Worm (Caenorhabditis elegans) whole organism, midembryonic: ENCODE data around the gene col-149.

Source experiments
- T22C8.4 ChIP-seq: fragments of 200-800 bp; sonication (Bioruptor generic); IDR thresholded peaks from 2 replicates; pipeline ENCODE4 v1.3.6; 2022; ENCODE audit warnings: missing genetic modification characterization, missing compliant biosample characterization
- cog-1 ChIP-seq: sonication (generic microtip); optimal IDR thresholded peaks from 2 replicates; lab custom pipeline; 2016; ENCODE audit warnings: missing genetic modification characterization, missing compliant biosample characterization
- flt-1 ChIP-seq: fragments of 200-800 bp; sonication (Bioruptor generic); IDR thresholded peaks from 2 replicates; pipeline ENCODE4 v1.3.6; 2022; ENCODE audit warnings: missing genetic modification characterization, missing compliant biosample characterization
- klf-2 ChIP-seq: fragments of 200-800 bp; sonication (Bioruptor generic); conservative IDR thresholded peaks from 2 replicates; pipeline ENCODE4 v1.3.6; 2022; ENCODE audit warnings: missing genetic modification reagents, missing genetic modification characterization, missing compliant biosample characterization
- med-1 ChIP-seq: sonication (generic microtip); optimal IDR thresholded peaks from 2 replicates; lab custom pipeline; 2017; ENCODE audit warnings: missing genetic modification characterization, mild to moderate bottlenecking, missing compliant biosample characterization, antibody characterized with exemption, missing genetic modification reagents; ENCODE audit not compliant: insufficient read depth
- ref-1 ChIP-seq: fragments of 200-800 bp; sonication (Bioruptor generic); conservative IDR thresholded peaks from 2 replicates; pipeline ENCODE4 v1.3.6; 2022; ENCODE audit warnings: missing genetic modification reagents, missing genetic modification characterization, missing compliant biosample characterization
- tab-1 ChIP-seq: fragments of 200-800 bp; sonication (Bioruptor generic); IDR thresholded peaks from 2 replicates; pipeline ENCODE4 v1.3.6; 2022; ENCODE audit warnings: missing genetic modification characterization, missing compliant biosample characterization
- ztf-23 ChIP-seq: fragments of 200-800 bp; sonication (Bioruptor generic); IDR thresholded peaks from 2 replicates; pipeline ENCODE4 v1.3.6; 2022; ENCODE audit warnings: missing genetic modification reagents, missing genetic modification characterization, missing compliant biosample characterization
- ztf-29 ChIP-seq: fragments of 200-800 bp; sonication (Bioruptor generic); IDR thresholded peaks from 2 replicates; pipeline ENCODE4 v1.3.6; 2022; ENCODE audit warnings: missing genetic modification reagents, missing genetic modification characterization, missing compliant biosample characterization

Gene col-149

DNA sequence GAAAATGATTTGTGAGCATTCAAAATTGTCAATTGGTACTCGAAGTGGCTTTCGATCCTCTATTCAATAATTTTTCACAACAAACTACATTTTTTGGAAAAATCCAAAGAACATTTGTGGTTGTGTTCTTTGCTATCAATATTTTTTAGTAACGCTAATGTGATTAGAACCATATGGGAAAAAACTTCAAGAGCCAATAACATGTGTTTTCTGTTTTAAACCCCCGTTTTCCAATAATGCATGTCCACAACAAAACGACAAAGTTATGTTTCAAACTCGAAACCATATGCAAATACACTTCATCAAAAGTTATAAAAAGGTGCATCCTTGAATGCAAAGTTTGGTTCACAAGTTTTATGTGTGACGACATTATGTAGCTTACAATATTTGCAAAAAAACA, 6.8 kb downstream of the col-149 start:
- TF ChIP-seq klf-2 (GFP tag; lab: Robert Waterston, UW) (no peak), tab-1 (GFP tag; lab: Robert Waterston, UW) (no peak), T22C8.4 (no peak), ref-1 (GFP tag; lab: Robert Waterston, UW) (no peak), flt-1 (GFP tag; lab: Robert Waterston, UW) (no peak), cog-1 (tag; lab: Kevin White, UChicago) (no peak), med-1 (GFP tag; lab: Kevin White, UChicago) (no peak), ztf-29 (no peak), ztf-23 (GFP tag; lab: Robert Waterston, UW) (no peak)

- TF ChIP-seq ztf-29 (no peak), ztf-23 (GFP tag; lab: Robert Waterston, UW) (no peak), cog-1 (tag; lab: Kevin White, UChicago) (no peak), med-1 (GFP tag; lab: Kevin White, UChicago) (no peak), klf-2 (GFP tag; lab: Robert Waterston, UW) (no peak), tab-1 (GFP tag; lab: Robert Waterston, UW) (no peak), T22C8.4 (no peak)
Measured at ce11 chrV:10283444-10283843, 9.2 kb downstream of the col-149 start, which contains the start of gene lys-3. Gene lys-3 (minus strand): TSS chrV:10283544.

- TF ChIP-seq ztf-29 = no peak
Measured at ce11 chrV:10281374-10281773, 11.3 kb downstream of the col-149 start, which contains the start of gene lys-2. Gene lys-2 (minus strand): TSS chrV:10281474.

DNA sequence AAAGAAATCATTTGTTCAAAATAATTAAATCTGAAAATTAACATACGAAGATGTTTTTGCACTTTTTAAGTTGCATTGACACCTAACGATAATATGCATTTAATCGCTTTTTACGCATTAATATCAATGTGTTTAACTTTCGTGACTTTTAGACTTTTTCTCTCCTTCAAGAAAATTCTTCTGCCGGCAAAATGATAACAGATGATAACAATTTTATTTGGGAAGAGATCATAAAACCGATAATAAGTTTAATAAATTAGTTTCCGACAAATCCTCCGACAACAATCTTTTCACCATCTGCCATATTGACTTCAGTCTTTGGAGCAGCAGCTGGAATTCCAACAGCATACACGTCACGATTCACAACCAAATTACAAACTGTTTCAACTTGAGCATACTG, 12.6 kb downstream of the col-149 start:
- TF ChIP-seq tab-1 (GFP tag; lab: Robert Waterston, UW) = no peak
- TF ChIP-seq cog-1 (tag; lab: Kevin White, UChicago) = no peak
- no peak for TF ChIP-seq ref-1 (GFP tag; lab: Robert Waterston, UW)
- no peak for TF ChIP-seq med-1 (GFP tag; lab: Kevin White, UChicago)
- TF ChIP-seq klf-2 (GFP tag; lab: Robert Waterston, UW) = no peak

DNA sequence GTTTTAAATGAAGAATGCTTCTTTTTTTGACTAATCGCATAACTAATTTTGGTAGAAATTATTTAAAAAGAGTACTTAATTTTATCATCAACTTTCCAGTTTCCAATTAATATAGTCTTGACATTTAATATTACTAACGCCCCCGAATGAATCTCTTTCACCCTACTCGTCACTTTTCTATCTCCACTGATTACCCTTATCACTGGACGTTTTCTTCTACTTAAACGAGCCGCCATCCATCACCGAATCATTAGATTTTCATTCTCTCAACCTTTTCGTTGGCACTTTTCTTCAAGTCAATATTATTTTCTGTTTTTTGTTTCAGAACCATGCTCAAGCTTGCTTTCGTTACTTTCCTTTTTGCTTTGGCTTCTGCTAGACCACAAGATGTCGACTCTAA, 15.1 kb downstream of the col-149 start, which contains the start of gene lys-1:
TSS of gene lys-1 (plus strand) at position 326 of the 400 bp plus-strand sequence.
- TF ChIP-seq klf-2 (GFP tag; lab: Robert Waterston, UW) = no peak
- TF ChIP-seq cog-1 (tag; lab: Kevin White, UChicago) = no peak
- no peak for TF ChIP-seq T22C8.4
- no peak for TF ChIP-seq flt-1 (GFP tag; lab: Robert Waterston, UW)
- TF ChIP-seq ref-1 (GFP tag; lab: Robert Waterston, UW) = no peak
- no peak for TF ChIP-seq med-1 (GFP tag; lab: Kevin White, UChicago)
- no peak for TF ChIP-seq tab-1 (GFP tag; lab: Robert Waterston, UW)
- no peak for TF ChIP-seq ztf-23 (GFP tag; lab: Robert Waterston, UW)
- no peak for TF ChIP-seq ztf-29

- no peak for TF ChIP-seq ztf-29
- no peak for TF ChIP-seq T22C8.4
- TF ChIP-seq flt-1 (GFP tag; lab: Robert Waterston, UW) = no peak
- no peak for TF ChIP-seq med-1 (GFP tag; lab: Kevin White, UChicago)
- TF ChIP-seq ztf-23 (GFP tag; lab: Robert Waterston, UW) = no peak
- TF ChIP-seq tab-1 (GFP tag; lab: Robert Waterston, UW) = no peak
- no peak for TF ChIP-seq cog-1 (tag; lab: Kevin White, UChicago)
- TF ChIP-seq klf-2 (GFP tag; lab: Robert Waterston, UW) = no peak
- no peak for TF ChIP-seq ref-1 (GFP tag; lab: Robert Waterston, UW)
Measured at ce11 chrV:10276038-10276437, 16.6 kb downstream of the col-149 start.

ce11 chrV:10275619-10276018, 17.1 kb downstream of the col-149 start, which contains the start of gene Y22F5A.11:
Gene Y22F5A.11 (minus strand): TSS chrV:10275646.
- no peak for TF ChIP-seq ztf-23 (GFP tag; lab: Robert Waterston, UW)
- no peak for TF ChIP-seq cog-1 (tag; lab: Kevin White, UChicago)
- no peak for TF ChIP-seq flt-1 (GFP tag; lab: Robert Waterston, UW)
- no peak for TF ChIP-seq tab-1 (GFP tag; lab: Robert Waterston, UW)
- TF ChIP-seq ztf-29 = no peak
- no peak for TF ChIP-seq med-1 (GFP tag; lab: Kevin White, UChicago)
- no peak for TF ChIP-seq klf-2 (GFP tag; lab: Robert Waterston, UW)
- TF ChIP-seq T22C8.4 = no peak
- TF ChIP-seq ref-1 (GFP tag; lab: Robert Waterston, UW) = no peak

- TF ChIP-seq klf-2 (GFP tag; lab: Robert Waterston, UW) = no peak
- TF ChIP-seq ref-1 (GFP tag; lab: Robert Waterston, UW) = no peak
- no peak for TF ChIP-seq tab-1 (GFP tag; lab: Robert Waterston, UW)
- no peak for TF ChIP-seq ztf-23 (GFP tag; lab: Robert Waterston, UW)
- 0 out of 2 replicates have a peak, but pooled peaks have one; percentile 45 for TF ChIP-seq T22C8.4
Measured at ce11 chrV:10273837-10274236, 18.8 kb downstream of the col-149 start.

DNA sequence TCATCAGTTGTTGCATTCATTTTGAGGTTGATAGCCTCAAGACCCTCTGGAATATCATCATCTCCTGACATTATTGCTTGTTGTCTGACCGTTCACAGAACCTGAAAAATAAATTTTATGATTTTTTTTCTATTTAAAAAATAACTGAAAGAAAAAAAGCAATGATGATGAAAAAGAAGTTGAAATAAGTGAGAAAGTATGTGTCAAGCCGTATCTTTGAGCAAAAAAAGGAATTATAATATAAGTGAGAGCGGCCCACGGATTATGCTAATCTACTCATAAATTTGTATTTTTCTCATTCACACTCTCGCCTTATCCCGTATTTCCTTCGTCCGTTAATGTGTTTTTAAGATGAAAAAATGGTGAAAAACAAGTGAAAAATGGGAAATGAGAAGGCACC, 22.5 kb downstream of the col-149 start, which contains the start of gene ric-4:
TSS of gene ric-4 (minus strand) at position 101 of the 400 bp plus-strand sequence.
- TF ChIP-seq med-1 (GFP tag; lab: Kevin White, UChicago) (no peak), ref-1 (GFP tag; lab: Robert Waterston, UW) (no peak), cog-1 (tag; lab: Kevin White, UChicago) (no peak), ztf-29 (no peak), flt-1 (GFP tag; lab: Robert Waterston, UW) (no peak), klf-2 (GFP tag; lab: Robert Waterston, UW) (no peak), tab-1 (GFP tag; lab: Robert Waterston, UW) (no peak)

DNA sequence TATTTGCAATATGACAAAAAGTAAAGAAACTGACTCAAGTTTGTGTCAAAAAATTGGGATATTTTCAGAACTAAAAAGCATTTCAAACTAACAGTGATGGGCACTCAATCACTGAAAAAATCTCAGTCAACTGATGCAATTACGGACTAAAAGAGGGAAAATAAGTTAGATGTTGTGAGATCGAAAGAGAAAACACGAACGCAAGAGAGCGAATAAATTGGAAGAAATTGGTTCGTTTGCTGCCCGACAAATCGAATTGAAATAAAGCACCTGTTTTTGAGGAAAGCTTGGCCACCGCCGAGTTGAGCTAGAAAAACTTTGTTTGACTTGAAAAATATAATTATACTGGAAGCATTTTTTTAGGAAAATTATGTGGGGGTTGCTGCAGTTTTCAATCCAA, 26.6 kb downstream of the col-149 start:
- no peak for TF ChIP-seq med-1 (GFP tag; lab: Kevin White, UChicago)
- TF ChIP-seq ztf-29 = no peak
- TF ChIP-seq tab-1 (GFP tag; lab: Robert Waterston, UW) = no peak
- no peak for TF ChIP-seq flt-1 (GFP tag; lab: Robert Waterston, UW)
- no peak for TF ChIP-seq T22C8.4
- TF ChIP-seq ref-1 (GFP tag; lab: Robert Waterston, UW) = no peak
- no peak for TF ChIP-seq cog-1 (tag; lab: Kevin White, UChicago)
- no peak for TF ChIP-seq ztf-23 (GFP tag; lab: Robert Waterston, UW)
- TF ChIP-seq klf-2 (GFP tag; lab: Robert Waterston, UW) = no peak
